Worm (Caenorhabditis elegans) whole organism, L4 larva: ENCODE results near the gene K06H7.8.

ENCODE experiments used
- ceh-82 ChIP-seq: sonication (generic microtip); optimal IDR thresholded peaks from 2 replicates; lab custom pipeline; 2017; ENCODE audit warnings: missing biosample characterization, missing genetic modification characterization
- lin-15B ChIP-seq: fragments of 150-350 bp; sonication (generic microtip); optimal IDR thresholded peaks from 3 replicates; lab custom pipeline; 2014; ENCODE audit warnings: missing biosample characterization, missing genetic modification characterization
- nhr-237 ChIP-seq: sonication (generic microtip); optimal IDR thresholded peaks from 2 replicates; lab custom pipeline; 2017; ENCODE audit warnings: missing biosample characterization, missing genetic modification characterization
- nhr-28 ChIP-seq: fragments of 150-350 bp; optimal IDR thresholded peaks from 2 replicates; lab custom pipeline; 2014; ENCODE audit warnings: missing biosample characterization, missing genetic modification characterization
- pha-4 ChIP-seq, 2 experiments: fragments of 150-350 bp in 1 of 2; fragments of 200-800 bp in 1 of 2; sonication (Bioruptor generic) in 1 of 2; IDR thresholded peaks in 1 of 2; optimal IDR thresholded peaks in 1 of 2; 2 replicates each; pipeline versions ENCODE4 v1.3.6 to Lab custom; 2014 to 2022; ENCODE audit warnings: missing genetic modification characterization in 2 of 2, missing genetic modification reagents in 2 of 2, missing biosample characterization in 1 of 2, missing compliant biosample characterization in 1 of 2
- rbr-2 ChIP-seq: sonication (generic microtip); optimal IDR thresholded peaks from 2 replicates; lab custom pipeline; 2016; ENCODE audit warnings: missing genotype, missing genetic modification characterization, missing compliant biosample characterization
- skn-1 ChIP-seq: fragments of 150-350 bp; optimal IDR thresholded peaks from 2 replicates; lab custom pipeline; 2014; ENCODE audit warnings: missing biosample characterization, missing genetic modification characterization
- snpc-4 ChIP-seq: fragments of 150-350 bp; optimal IDR thresholded peaks from 2 replicates; lab custom pipeline; 2014; ENCODE audit warnings: missing biosample characterization, missing genetic modification characterization
- unc-130 ChIP-seq: sonication (generic microtip); optimal IDR thresholded peaks from 2 replicates; lab custom pipeline; 2016; ENCODE audit warnings: missing genetic modification reagents, missing genetic modification characterization, missing compliant biosample characterization
- ztf-11 ChIP-seq: fragments of 150-350 bp; optimal IDR thresholded peaks from 2 replicates; lab custom pipeline; 2014; ENCODE audit warnings: missing biosample characterization, missing genetic modification characterization

DNA sequence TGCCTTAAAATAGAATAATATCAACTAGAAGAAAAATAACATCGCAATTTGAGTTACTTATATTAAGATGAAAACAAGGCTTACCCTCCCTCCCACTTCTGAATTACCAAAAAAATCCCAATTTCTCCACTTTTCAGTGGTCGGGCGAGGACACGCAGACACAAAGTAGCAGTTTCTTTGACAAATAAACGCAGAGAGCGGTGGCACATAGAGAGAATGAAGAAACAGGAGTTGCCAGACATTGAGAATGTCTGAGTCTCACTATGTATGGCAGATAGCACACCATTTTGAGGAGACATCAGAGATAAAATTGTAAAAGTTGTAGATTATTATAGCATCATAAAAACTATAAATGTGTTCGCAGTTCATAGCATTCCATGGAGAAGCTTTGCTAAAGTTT is 27.2 kb upstream of the K06H7.8 start:
- TF ChIP-seq skn-1 (tag; lab: Kevin White, UChicago) (no peak), nhr-237 (tag; lab: Kevin White, UChicago) (no peak), nhr-28 (tag; lab: Kevin White, UChicago) (peak; percentile 72), unc-130 (GFP tag; lab: Kevin White, UChicago) (no peak), snpc-4 (tag; lab: Kevin White, UChicago) (no peak), ceh-82 (tag; lab: Kevin White, UChicago) (no peak), pha-4 (GFP tag; IDR thresholded peaks at IDR 0.05; lab: Robert Waterston, UW) (no peak), pha-4 (tag; optimal IDR thresholded peaks at IDR 0.05; lab: Kevin White, UChicago) (no peak), rbr-2 (tag; lab: Kevin White, UChicago) (peak; percentile 53), lin-15B (tag; lab: Kevin White, UChicago) (no peak), ztf-11 (tag; lab: Kevin White, UChicago) (no peak)
